Fruit fly (Drosophila melanogaster): ENCODE data around the gene CG1146.
A peak's percentile ranks its signal among the peaks of the same experiment; 100 is the strongest.

Gene CG1146

dm6 chr3L:2531386-2532176 is 43.0 kb downstream of the CG1146 start (continued):
- TF ChIP-seq CG34376 (GFP tag; optimal IDR thresholded peaks at IDR 0.05) (peak; percentile 13), Atf3 (GFP tag; optimal IDR thresholded peaks at IDR 0.05) (no peak), CG12104 (GFP tag; optimal IDR thresholded peaks at IDR 0.05) (peak; percentile 65), CG12769 (tag; optimal IDR thresholded peaks at IDR 0.05) (peak; percentile 25), CG2116 (GFP tag; optimal IDR thresholded peaks at IDR 0.05) (peak; percentile 48), phol (tag; optimal IDR thresholded peaks at IDR 0.05) (peak; percentile 76), CG2120 (GFP tag; optimal IDR thresholded peaks at IDR 0.05) (peak; percentile 70), h (optimal IDR thresholded peaks at IDR 0.05) (no peak), CG33557 (GFP tag; optimal IDR thresholded peaks at IDR 0.05) (peak; percentile 88), CG6854 (GFP tag; optimal IDR thresholded peaks at IDR 0.05) (peak; percentile 68), gfzf (GFP tag; optimal IDR thresholded peaks at IDR 0.05) (peak; percentile 33), Hr3 (GFP tag; optimal IDR thresholded peaks at IDR 0.05) (peak; percentile 35), CG11696 (GFP tag; IDR thresholded peaks at IDR 0.05) (peak; percentile 68), psq (GFP tag; optimal IDR thresholded peaks at IDR 0.05) (peak; percentile 58), CG9932 (GFP tag; IDR thresholded peaks at IDR 0.05) (peak; percentile 86), gce (GFP tag; IDR thresholded peaks at IDR 0.05) (peak; percentile 72; the same call in 1 of the 3 replicates), Neu2 (GFP tag; optimal IDR thresholded peaks at IDR 0.05; ENCODE audit: borderline replicate concordance) (no peak), CHES-1-like (GFP tag; optimal IDR thresholded peaks at IDR 0.05) (no peak), CG10274 (GFP tag; optimal IDR thresholded peaks at IDR 0.05) (peak; percentile 27), CG1233 (GFP tag; optimal IDR thresholded peaks at IDR 0.05) (peak; percentile 80), CG14050 (GFP tag; IDR thresholded peaks at IDR 0.05) (peak; percentile 51; the same call in 2 of the 3 replicates), gem (tag; optimal IDR thresholded peaks at IDR 0.05) (peak; percentile 58), CG3281 (GFP tag; optimal IDR thresholded peaks at IDR 0.05) (peak; percentile 72), CG5245 (GFP tag; optimal IDR thresholded peaks at IDR 0.05) (peak; percentile 72), ssp (GFP tag; IDR thresholded peaks at IDR 0.05) (peak; percentile 65), CG7271 (tag; optimal IDR thresholded peaks at IDR 0.05) (peak; percentile 34), CG15269 (tag; optimal IDR thresholded peaks at IDR 0.05) (peak; percentile 73), tgo (GFP tag; IDR thresholded peaks at IDR 0.05) (peak; percentile 71), CG31441 (GFP tag; IDR thresholded peaks at IDR 0.05) (peak; percentile 85), ems (GFP tag; optimal IDR thresholded peaks at IDR 0.05) (peak; percentile 72), CG10366 (GFP tag; IDR thresholded peaks at IDR 0.05) (peak; percentile 73), aop (GFP tag; IDR thresholded peaks at IDR 0.05) (peak; percentile 69), CG1024 (GFP tag; IDR thresholded peaks at IDR 0.05) (peak; percentile 68), twi (tag; optimal IDR thresholded peaks at IDR 0.05) (no peak), Hsf (GFP tag; optimal IDR thresholded peaks at IDR 0.05) (peak; percentile 71), Antp (GFP tag; optimal IDR thresholded peaks at IDR 0.05) (peak; percentile 45), CTCF (GFP tag; optimal IDR thresholded peaks at IDR 0.05) (peak; percentile 96), Poxn (GFP tag; IDR thresholded peaks at IDR 0.05) (0 out of 2 replicates have a peak, but pooled peaks have one; percentile 8), slp2 (GFP tag; optimal IDR thresholded peaks at IDR 0.05) (no peak), CG1529 (GFP tag; optimal IDR thresholded peaks at IDR 0.05) (peak; percentile 77), CG12071 (GFP tag; optimal IDR thresholded peaks at IDR 0.05) (peak; percentile 80), CG6813 (GFP tag; optimal IDR thresholded peaks at IDR 0.05) (peak; percentile 79), Chrac-16 (GFP tag; optimal IDR thresholded peaks at IDR 0.05) (peak; percentile 64), CG6689 (GFP tag; IDR thresholded peaks at IDR 0.05) (peak; percentile 46; the same call in 1 of the 2 replicates), CG31388 (GFP tag; optimal IDR thresholded peaks at IDR 0.05) (peak; percentile 44), CG10543 (GFP tag; optimal IDR thresholded peaks at IDR 0.05) (peak; percentile 75), peb (GFP tag; IDR thresholded peaks at IDR 0.05) (peak; percentile 53), dan (GFP tag; IDR thresholded peaks at IDR 0.05) (no peak), CG16813 (GFP tag; IDR thresholded peaks at IDR 0.05; ENCODE audit: partially characterized antibody) (no peak), CG10267 (tag; optimal IDR thresholded peaks at IDR 0.05) (peak; percentile 71)
